Fruit fly (Drosophila melanogaster) S2 (cell line): Measurements from ENCODE around the gene GABA-B-R3.

Experiments
- CG8478 ChIP-seq: fragments of >200 bp; optimal IDR thresholded peaks from 2 replicates; lab custom pipeline; 2018
- CTCF ChIP-seq, 2 experiments: fragments of >200 bp; optimal IDR thresholded peaks; 2 replicates each; lab custom pipeline; 2018

- TF ChIP-seq CTCF (optimal IDR thresholded peaks at IDR 0.05; lab: Kevin White, UChicago) (no peak), CG8478 (lab: Kevin White, UChicago) (no peak)
Observed at dm6 chr2L:749645-750044, at the start of gene GABA-B-R3.
